Fruit fly (Drosophila melanogaster): ENCODE measurements around the gene Vps37B.

DNA sequence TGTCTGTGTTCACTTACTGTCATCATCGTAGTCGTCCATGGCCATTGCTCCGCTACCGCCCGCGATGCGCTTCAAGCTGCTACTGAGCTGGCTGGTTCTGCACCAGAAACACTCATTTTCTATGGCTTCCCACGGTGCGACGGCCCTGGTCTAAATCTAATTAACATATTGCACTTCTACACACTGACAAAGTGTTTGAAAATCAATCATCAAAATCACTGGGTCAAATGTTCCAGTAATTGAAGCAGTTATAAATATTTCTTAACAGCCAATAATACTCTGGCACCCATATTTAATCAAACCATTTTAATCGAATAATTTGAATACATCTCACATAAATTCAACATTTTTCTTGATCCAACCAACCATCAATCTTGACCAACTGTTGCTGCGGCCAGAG is 11.3 kb downstream of the Vps37B start, which contains the start of gene rtp:
- TF ChIP-seq CG5204 (GFP tag; optimal IDR thresholded peaks at IDR 0.05) (no peak), cnc (optimal IDR thresholded peaks at IDR 0.05) (no peak), cic (GFP tag; optimal IDR thresholded peaks at IDR 0.05) (no peak), CG7101 (tag; optimal IDR thresholded peaks at IDR 0.05) (no peak), kay (GFP tag; ENCODE audit: borderline replicate concordance) (no peak)
